Worm (Caenorhabditis elegans) whole organism, early embryonic: Measurements from ENCODE around the gene sup-18.

ENCODE experiments used
- B0310.2 ChIP-seq: sonication (generic microtip); optimal IDR thresholded peaks from 2 replicates; lab custom pipeline; 2016; ENCODE audit warnings: mild to moderate bottlenecking, missing genetic modification characterization, missing compliant biosample characterization
- F13C5.2 ChIP-seq: sonication (generic microtip); optimal IDR thresholded peaks from 2 replicates; lab custom pipeline; 2017; ENCODE audit warnings: mild to moderate bottlenecking, missing genetic modification characterization, inconsistent platforms, missing compliant biosample characterization
- aly-1 ChIP-seq: sonication (generic microtip); optimal IDR thresholded peaks from 2 replicates; lab custom pipeline; 2016; ENCODE audit warnings: missing genetic modification characterization, missing compliant biosample characterization
- ama-1 ChIP-seq: fragments of 150-350 bp; optimal IDR thresholded peaks from 2 replicates; lab custom pipeline; 2014
- ceh-13 ChIP-seq: fragments of 200-800 bp; sonication (Bioruptor generic); optimal IDR thresholded peaks from 2 replicates; lab custom pipeline; 2018; ENCODE audit warnings: mild to moderate bottlenecking, missing genetic modification characterization, missing compliant biosample characterization
- ceh-36 ChIP-seq: sonication (generic microtip); optimal IDR thresholded peaks from 2 replicates; lab custom pipeline; 2016; ENCODE audit warnings: missing genetic modification characterization, inconsistent platforms, missing compliant biosample characterization
- ets-7 ChIP-seq: sonication (generic microtip); optimal IDR thresholded peaks from 2 replicates; lab custom pipeline; 2016; ENCODE audit warnings: missing genotype, missing genetic modification characterization, missing compliant biosample characterization
- flt-1 ChIP-seq: fragments of 200-800 bp; sonication (Bioruptor generic); IDR thresholded peaks from 2 replicates; pipeline ENCODE4 v1.3.6; 2022; ENCODE audit warnings: missing genetic modification characterization, missing compliant biosample characterization
- hmbx-1 ChIP-seq: sonication (generic microtip); optimal IDR thresholded peaks from 2 replicates; lab custom pipeline; 2016; ENCODE audit warnings: mild to moderate bottlenecking, missing genetic modification characterization, missing compliant biosample characterization
- hmg-4 ChIP-seq: fragments of 200-800 bp; sonication (Bioruptor generic); optimal IDR thresholded peaks from 2 replicates; lab custom pipeline; 2018; ENCODE audit warnings: mild to moderate bottlenecking, missing genetic modification characterization, missing compliant biosample characterization
- hnd-1 ChIP-seq: sonication (generic microtip); optimal IDR thresholded peaks from 2 replicates; lab custom pipeline; 2016; ENCODE audit warnings: missing genetic modification characterization, missing compliant biosample characterization
- pes-1 ChIP-seq: fragments of 200-800 bp; sonication (Bioruptor generic); IDR thresholded peaks from 2 replicates; pipeline ENCODE4 v1.3.6; 2022; ENCODE audit warnings: missing genetic modification reagents, missing genetic modification characterization, missing compliant biosample characterization
- scrt-1 ChIP-seq: fragments of 200-800 bp; sonication (Bioruptor generic); IDR thresholded peaks from 2 replicates; pipeline ENCODE4 v1.3.6; 2022; ENCODE audit warnings: missing genetic modification characterization, missing compliant biosample characterization
- sea-1 ChIP-seq: fragments of 200-800 bp; sonication (Bioruptor generic); conservative IDR thresholded peaks from 2 replicates; pipeline ENCODE4 v1.3.6; 2022; ENCODE audit warnings: missing genetic modification characterization, missing compliant biosample characterization
- tbx-11 ChIP-seq: fragments of 200-800 bp; sonication (Bioruptor generic); IDR thresholded peaks from 2 replicates; pipeline ENCODE4 v1.3.6; 2022; ENCODE audit warnings: missing genetic modification characterization, missing compliant biosample characterization
- tbx-37 ChIP-seq: fragments of 200-800 bp; sonication (Bioruptor generic); conservative IDR thresholded peaks from 2 replicates; pipeline ENCODE4 v1.3.6; 2022; ENCODE audit warnings: missing genetic modification reagents, missing genetic modification characterization, missing compliant biosample characterization
- tra-4 ChIP-seq: sonication (generic microtip); optimal IDR thresholded peaks from 2 replicates; lab custom pipeline; 2017; ENCODE audit warnings: missing genetic modification characterization, missing compliant biosample characterization

The sup-18 gene

DNA sequence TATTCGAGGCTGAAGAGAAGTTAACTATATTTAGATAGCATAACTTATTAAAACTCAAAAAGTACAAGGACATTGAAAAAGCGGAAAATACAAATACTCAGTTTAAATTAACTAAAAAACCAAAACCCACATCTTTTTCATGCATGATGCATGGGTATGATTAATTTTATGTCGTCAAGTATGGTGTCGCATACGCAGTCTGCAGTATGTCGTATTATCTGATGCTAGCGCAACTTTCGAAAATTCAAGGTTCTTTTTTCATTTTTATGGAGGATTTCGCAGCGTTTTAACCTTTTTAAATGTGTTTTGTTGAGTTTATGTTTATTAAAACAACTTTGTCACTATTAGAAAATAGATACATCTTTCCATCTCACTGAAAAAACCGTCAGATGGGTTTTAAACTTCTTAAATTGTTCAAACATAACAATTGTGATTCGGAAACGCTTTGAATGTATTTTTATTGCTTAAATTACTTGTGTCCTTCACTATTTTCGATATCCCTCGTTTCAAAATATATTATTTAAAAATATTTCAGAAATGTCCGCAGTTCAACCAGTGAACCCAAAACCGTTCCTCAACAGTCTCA is 17.1 kb downstream of the sup-18 start, which contains the start of gene snr-5:
snr-5 (plus strand) TSS at position 536 of the 586 bp plus-strand sequence.
- TF ChIP-seq sea-1 (GFP tag; lab: Robert Waterston, UW): no peak
- TF ChIP-seq scrt-1 (GFP tag; lab: Robert Waterston, UW): no peak
- TF ChIP-seq ets-7 (tag; lab: Kevin White, UChicago): no peak
- TF ChIP-seq ceh-36 (tag; lab: Kevin White, UChicago): no peak
- no peak for TF ChIP-seq tbx-37
- TF ChIP-seq flt-1 (GFP tag; lab: Robert Waterston, UW): no peak
- no peak for TF ChIP-seq B0310.2 (tag; lab: Kevin White, UChicago)
- TF ChIP-seq aly-1 (tag; lab: Kevin White, UChicago): no peak
- no peak for TF ChIP-seq ceh-13 (GFP tag; lab: Kevin White, UChicago)
- no peak for TF ChIP-seq hmbx-1 (tag; lab: Kevin White, UChicago)
- TF ChIP-seq tbx-11 (GFP tag; lab: Robert Waterston, UW): no peak
- TF ChIP-seq pes-1 (GFP tag; lab: Robert Waterston, UW): no peak
- no peak for TF ChIP-seq tra-4 (tag; lab: Kevin White, UChicago)
- no peak for TF ChIP-seq ama-1 (lab: Kevin White, UChicago)
- TF ChIP-seq hnd-1: no peak
- TF ChIP-seq hmg-4 (GFP tag; lab: Kevin White, UChicago): no peak

DNA sequence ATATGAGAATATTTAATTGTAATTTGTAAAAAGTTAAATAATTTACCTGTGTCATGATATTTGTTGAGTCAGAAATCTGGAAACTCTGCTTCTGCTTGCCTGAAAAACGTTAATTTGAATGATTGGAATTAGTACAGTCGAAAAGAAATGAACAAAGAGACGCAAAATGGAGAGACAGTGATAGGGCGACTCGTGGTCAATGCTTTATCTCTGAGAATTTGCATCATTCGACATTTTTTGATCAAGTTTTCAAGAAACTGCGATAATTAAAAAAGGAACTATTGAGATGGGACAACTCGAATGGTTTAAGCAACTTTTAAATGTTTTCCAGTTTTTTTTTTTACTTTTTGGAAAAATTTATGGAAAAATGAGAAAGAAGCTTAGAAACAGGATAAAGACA is 17.8 kb downstream of the sup-18 start, which contains the start of gene cuc-1:
cuc-1 (minus strand) TSS at position 101 of the 400 bp plus-strand sequence.
- TF ChIP-seq hmbx-1 (tag; lab: Kevin White, UChicago) (no peak), B0310.2 (tag; lab: Kevin White, UChicago) (no peak), ceh-36 (tag; lab: Kevin White, UChicago) (no peak), hnd-1 (no peak), F13C5.2 (tag; lab: Kevin White, UChicago) (no peak), ets-7 (tag; lab: Kevin White, UChicago) (no peak), sea-1 (GFP tag; lab: Robert Waterston, UW) (no peak)

ce11 chrIII:7859313-7859712 is 19.4 kb downstream of the sup-18 start, which contains the start of gene tomm-7:
TSS of gene tomm-7 (plus strand) at chrIII:7859613.
- TF ChIP-seq hnd-1 (no peak), ceh-36 (tag; lab: Kevin White, UChicago) (no peak), pes-1 (GFP tag; lab: Robert Waterston, UW) (no peak), aly-1 (tag; lab: Kevin White, UChicago) (no peak), hmg-4 (GFP tag; lab: Kevin White, UChicago) (no peak), ets-7 (tag; lab: Kevin White, UChicago) (no peak), B0310.2 (tag; lab: Kevin White, UChicago) (no peak), tbx-37 (no peak), ama-1 (lab: Kevin White, UChicago) (no peak), hmbx-1 (tag; lab: Kevin White, UChicago) (no peak), ceh-13 (GFP tag; lab: Kevin White, UChicago) (no peak), F13C5.2 (tag; lab: Kevin White, UChicago) (no peak), tra-4 (tag; lab: Kevin White, UChicago) (no peak), scrt-1 (GFP tag; lab: Robert Waterston, UW) (no peak), sea-1 (GFP tag; lab: Robert Waterston, UW) (no peak), tbx-11 (GFP tag; lab: Robert Waterston, UW) (no peak), flt-1 (GFP tag; lab: Robert Waterston, UW) (no peak)

DNA sequence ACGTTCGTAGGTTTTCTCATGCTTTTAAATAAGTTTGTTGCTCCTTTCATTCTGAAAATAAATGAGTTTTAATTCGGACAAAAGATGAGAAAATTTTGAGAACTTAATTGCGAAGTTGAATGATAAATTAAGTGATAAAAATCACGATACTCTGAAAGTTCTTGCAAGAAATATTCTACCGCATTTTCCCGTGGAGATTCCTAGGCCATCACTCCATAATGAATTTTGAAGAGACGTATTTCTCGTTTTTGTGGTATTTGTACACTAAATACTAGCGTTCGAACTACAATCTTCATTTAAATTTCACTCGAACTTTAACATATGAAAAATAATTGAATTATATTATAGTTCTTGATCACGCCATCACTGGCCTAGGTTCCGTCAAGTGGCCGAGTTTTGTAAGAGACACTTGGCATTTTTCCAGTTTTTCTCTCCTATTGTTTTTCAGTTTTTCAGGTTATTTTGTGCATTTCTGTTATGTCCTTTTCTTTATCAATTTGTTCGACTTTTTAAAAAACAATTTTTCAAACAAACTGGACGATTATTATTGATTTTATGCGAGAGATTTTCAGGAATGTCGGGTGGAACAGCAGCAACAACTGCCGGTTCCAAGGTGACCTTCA is 20.2 kb downstream of the sup-18 start, which contains the start of the genes coq-5 and ufm-1:
coq-5 (minus strand) TSS at position 51 of the 623 bp plus-strand sequence.
ufm-1 (plus strand) TSS at position 573 of the 623 bp plus-strand sequence.
- TF ChIP-seq scrt-1 (GFP tag; lab: Robert Waterston, UW) (no peak), hmbx-1 (tag; lab: Kevin White, UChicago) (no peak), aly-1 (tag; lab: Kevin White, UChicago) (no peak), tbx-37 (0 out of 2 replicates have a peak, but pooled peaks have one; percentile 14), hmg-4 (GFP tag; lab: Kevin White, UChicago) (no peak), ets-7 (tag; lab: Kevin White, UChicago) (no peak), pes-1 (GFP tag; lab: Robert Waterston, UW) (no peak), flt-1 (GFP tag; lab: Robert Waterston, UW) (no peak)

- TF ChIP-seq ets-7 (tag; lab: Kevin White, UChicago): no peak
- no peak for TF ChIP-seq ceh-13 (GFP tag; lab: Kevin White, UChicago)
- no peak for TF ChIP-seq hmg-4 (GFP tag; lab: Kevin White, UChicago)
- no peak for TF ChIP-seq ama-1 (lab: Kevin White, UChicago)
- TF ChIP-seq tbx-37: no peak
- no peak for TF ChIP-seq tra-4 (tag; lab: Kevin White, UChicago)
- no peak for TF ChIP-seq hnd-1
- no peak for TF ChIP-seq scrt-1 (GFP tag; lab: Robert Waterston, UW)
Measured at ce11 chrIII:7857142-7857541, 21.6 kb downstream of the sup-18 start, which contains the start of gene tag-307. TSS of gene tag-307 (minus strand) at chrIII:7857242.

ce11 chrIII:7855468-7855867 is 23.2 kb downstream of the sup-18 start:
- TF ChIP-seq hmbx-1 (tag; lab: Kevin White, UChicago) (no peak), ets-7 (tag; lab: Kevin White, UChicago) (no peak), sea-1 (GFP tag; lab: Robert Waterston, UW) (no peak), F13C5.2 (tag; lab: Kevin White, UChicago) (no peak), tbx-37 (no peak), ama-1 (lab: Kevin White, UChicago) (no peak), hnd-1 (no peak), flt-1 (GFP tag; lab: Robert Waterston, UW) (no peak), hmg-4 (GFP tag; lab: Kevin White, UChicago) (no peak), ceh-13 (GFP tag; lab: Kevin White, UChicago) (no peak), ceh-36 (tag; lab: Kevin White, UChicago) (no peak), pes-1 (GFP tag; lab: Robert Waterston, UW) (no peak), scrt-1 (GFP tag; lab: Robert Waterston, UW) (no peak), tbx-11 (GFP tag; lab: Robert Waterston, UW) (no peak)
